Worm (Caenorhabditis elegans): ENCODE measurements around the gene pho-8.

pho-8 gene

ce11 chrV:11822461-11822939 lies 10.9 kb upstream of the pho-8 start, which contains the start of gene pyc-1:
Gene pyc-1 (minus strand): TSS chrV:11822529.
- no peak for TF ChIP-seq nfyb-1 (GFP tag; IDR thresholded peaks at IDR 0.05)
- no peak for TF ChIP-seq lsl-1 (GFP tag; optimal IDR thresholded peaks at IDR 0.05)
- TF ChIP-seq repo-1 (tag; optimal IDR thresholded peaks at IDR 0.05) = no peak
- no peak for TF ChIP-seq atf-7 (tag; optimal IDR thresholded peaks at IDR 0.05)
- TF ChIP-seq mcd-1 (GFP tag; IDR thresholded peaks at IDR 0.05) = no peak
- no peak for TF ChIP-seq C06A6.2 (GFP tag; conservative IDR thresholded peaks at IDR 0.05)
- TF ChIP-seq bed-2 (GFP tag; IDR thresholded peaks at IDR 0.05) = no peak
- no peak for TF ChIP-seq ceh-27 (GFP tag; optimal IDR thresholded peaks at IDR 0.05)
- no peak for TF ChIP-seq die-1 (tag; optimal IDR thresholded peaks at IDR 0.05)
- TF ChIP-seq lin-26 (GFP tag; IDR thresholded peaks at IDR 0.05) = 0 out of 2 replicates have a peak, but pooled peaks have one; percentile 34
- TF ChIP-seq madf-8 (GFP tag; conservative IDR thresholded peaks at IDR 0.05) = no peak
- TF ChIP-seq sptf-2 (GFP tag; optimal IDR thresholded peaks at IDR 0.05) = no peak
- no peak for TF ChIP-seq ztf-25 (GFP tag; IDR thresholded peaks at IDR 0.05)
- no peak for TF ChIP-seq egl-18 (GFP tag; IDR thresholded peaks at IDR 0.05)
- no peak for TF ChIP-seq akir-1 (GFP tag; optimal IDR thresholded peaks at IDR 0.05)
- TF ChIP-seq rcor-1 (GFP tag; IDR thresholded peaks at IDR 0.05) = no peak
- TF ChIP-seq cebp-1 (GFP tag; IDR thresholded peaks at IDR 0.05) = no peak
- peak; percentile 2 for TF ChIP-seq cebp-1 (tag; optimal IDR thresholded peaks at IDR 0.05)
- TF ChIP-seq ekl-4 (GFP tag; IDR thresholded peaks at IDR 0.05) = no peak
- peak; percentile 32 for TF ChIP-seq nhr-80 (tag; optimal IDR thresholded peaks at IDR 0.05)
- no peak for TF ChIP-seq ceh-100 (GFP tag; IDR thresholded peaks at IDR 0.05)
- TF ChIP-seq B0336.3 (GFP tag; IDR thresholded peaks at IDR 0.05) = no peak; the same call in 1 of the 2 replicates
- TF ChIP-seq egl-44 (GFP tag; IDR thresholded peaks at IDR 0.05) = no peak
- TF ChIP-seq lin-54 (GFP tag; optimal IDR thresholded peaks at IDR 0.05) = no peak
- TF ChIP-seq ceh-58 (GFP tag; IDR thresholded peaks at IDR 0.05) = no peak
- TF ChIP-seq F49E8.2 (tag; optimal IDR thresholded peaks at IDR 0.05; ENCODE audit: insufficient read depth) = no peak
- no peak for TF ChIP-seq madf-6 (GFP tag; IDR thresholded peaks at IDR 0.05)
- TF ChIP-seq F55B11.4 (tag; optimal IDR thresholded peaks at IDR 0.05; ENCODE audit: borderline replicate concordance, insufficient read depth) = no peak
- TF ChIP-seq pbrm-1 (GFP tag; IDR thresholded peaks at IDR 0.05) = no peak
- no peak for TF ChIP-seq egrh-3 (GFP tag; IDR thresholded peaks at IDR 0.05)
- TF ChIP-seq chd-7 (tag; optimal IDR thresholded peaks at IDR 0.05) = no peak
- no peak for TF ChIP-seq dpff-1 (tag; optimal IDR thresholded peaks at IDR 0.05)
- no peak for TF ChIP-seq rpc-1 (optimal IDR thresholded peaks at IDR 0.05)
- TF ChIP-seq rpc-1 (tag; optimal IDR thresholded peaks at IDR 0.05) = no peak
- no peak for TF ChIP-seq him-1 (tag; optimal IDR thresholded peaks at IDR 0.05)
- no peak for TF ChIP-seq lag-1 (GFP tag; IDR thresholded peaks at IDR 0.05)
- no peak for TF ChIP-seq unc-62 (GFP tag; optimal IDR thresholded peaks at IDR 0.05)
- peak; percentile 24 for TF ChIP-seq F23B12.7 (tag; optimal IDR thresholded peaks at IDR 0.05; ENCODE audit: insufficient read depth)
- TF ChIP-seq F52B5.7 (tag; optimal IDR thresholded peaks at IDR 0.05) = no peak
- no peak for TF ChIP-seq F22D6.2 (tag; optimal IDR thresholded peaks at IDR 0.05)
- TF ChIP-seq nfya-1 (tag; optimal IDR thresholded peaks at IDR 0.05; ENCODE audit: borderline replicate concordance, insufficient read depth) = no peak
- TF ChIP-seq snpc-1.3 (tag; optimal IDR thresholded peaks at IDR 0.05; ENCODE audit: insufficient read depth) = no peak
- TF ChIP-seq Y95B8A.8 (GFP tag; IDR thresholded peaks at IDR 0.05) = no peak
- TF ChIP-seq ceh-91 (GFP tag; IDR thresholded peaks at IDR 0.05) = no peak
- no peak for TF ChIP-seq rec-8 (tag; optimal IDR thresholded peaks at IDR 0.05)
- no peak for TF ChIP-seq nhr-120 (GFP tag; IDR thresholded peaks at IDR 0.05)
- TF ChIP-seq aptf-3 (GFP tag; IDR thresholded peaks at IDR 0.05) = no peak
- TF ChIP-seq F10E7.11 (tag; optimal IDR thresholded peaks at IDR 0.05) = no peak
- TF ChIP-seq madf-3 (GFP tag; IDR thresholded peaks at IDR 0.05) = no peak
